Fruit fly (Drosophila melanogaster) whole organism, prepupa: ENCODE measurements around the gene lgs.

ENCODE experiments used
- CG4318 ChIP-seq: fragments of 200-800 bp; sonication (Bioruptor generic); optimal IDR thresholded peaks from 3 replicates; lab custom pipeline; 2017; ENCODE audit warnings: missing biosample characterization, mild to moderate bottlenecking, missing genetic modification characterization
- CG6276 ChIP-seq: fragments of 200-800 bp; sonication (Bioruptor generic); optimal IDR thresholded peaks from 2 replicates; lab custom pipeline; 2017; ENCODE audit warnings: missing biosample characterization, mild to moderate bottlenecking, missing genetic modification characterization
- CG9139 ChIP-seq: fragments of 200-800 bp; sonication (Bioruptor generic); optimal IDR thresholded peaks from 3 replicates; lab custom pipeline; 2017; ENCODE audit warnings: missing biosample characterization, mild to moderate bottlenecking, missing genetic modification characterization
- Ets21C ChIP-seq: fragments of 200-800 bp; sonication (Bioruptor generic); optimal IDR thresholded peaks from 3 replicates; lab custom pipeline; 2016; ENCODE audit warnings: missing biosample characterization, missing genetic modification characterization

DNA sequence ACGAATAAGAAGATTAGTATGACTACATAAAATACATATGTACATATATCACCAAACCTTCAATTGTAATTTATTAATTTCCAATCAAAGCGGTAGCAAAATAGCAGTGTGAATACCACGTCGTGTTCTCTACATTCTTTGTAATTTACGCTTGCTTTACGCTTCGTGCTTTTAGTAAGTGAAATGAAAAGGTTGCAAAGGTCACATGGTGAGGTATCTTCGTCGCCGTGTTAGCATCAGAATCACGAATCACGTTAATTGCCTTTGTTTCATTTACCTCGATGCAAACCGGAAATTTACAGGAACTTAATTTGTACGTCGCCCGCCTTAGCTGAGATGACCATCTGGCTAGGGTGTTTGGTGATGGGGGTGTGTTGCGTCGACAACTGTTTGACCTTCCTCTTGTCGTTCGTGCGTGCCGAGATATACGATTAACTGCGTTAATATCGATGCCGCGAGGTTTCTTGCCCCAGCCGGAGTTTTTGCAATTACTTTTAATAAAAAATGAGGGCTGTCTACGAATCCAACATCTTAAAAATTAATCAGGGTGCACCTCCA is 47.1 kb upstream of the lgs start:
- TF ChIP-seq Ets21C (GFP tag; lab: Kevin White, UChicago) (no peak), CG4318 (no peak), CG6276 (GFP tag; lab: Kevin White, UChicago) (no peak), CG9139 (GFP tag; lab: Kevin White, UChicago) (no peak)
